Worm (Caenorhabditis elegans): Measurements from ENCODE around the gene F10G7.12.
"Not testable (repeated sequence)": the region's sequence is repeated elsewhere in the genome, so short reads cannot be mapped to it uniquely, and the experiment has no call there.

The F10G7.12 gene

ce11 chrII:4701482-4702119, 12.0 kb downstream of the F10G7.12 start, which contains the start of gene unc-85 (continued):
- TF ChIP-seq F23B12.7 (tag; optimal IDR thresholded peaks at IDR 0.05; ENCODE audit: insufficient read depth) (peak; percentile 45), egrh-3 (GFP tag; IDR thresholded peaks at IDR 0.05) (peak; percentile 85), cebp-1 (GFP tag; IDR thresholded peaks at IDR 0.05) (peak; percentile 78), cebp-1 (tag; optimal IDR thresholded peaks at IDR 0.05) (peak; percentile 79), snpc-1.3 (tag; optimal IDR thresholded peaks at IDR 0.05; ENCODE audit: insufficient read depth) (peak; percentile 36), unc-130 (GFP tag; optimal IDR thresholded peaks at IDR 0.05) (peak; percentile 56), attf-5 (GFP tag; optimal IDR thresholded peaks at IDR 0.05) (peak; percentile 90), athp-1 (tag; optimal IDR thresholded peaks at IDR 0.05) (peak; percentile 46), Y95B8A.8 (GFP tag; IDR thresholded peaks at IDR 0.05) (peak; percentile 99), F49E8.2 (tag; optimal IDR thresholded peaks at IDR 0.05; ENCODE audit: insufficient read depth) (peak; percentile 87), bed-2 (GFP tag; IDR thresholded peaks at IDR 0.05) (peak; percentile 94), zfh-2 (GFP tag; conservative IDR thresholded peaks at IDR 0.05) (peak; percentile 78), ceh-100 (GFP tag; IDR thresholded peaks at IDR 0.05) (peak; percentile 97), madf-8 (GFP tag; conservative IDR thresholded peaks at IDR 0.05) (peak; percentile 97), egl-44 (GFP tag; IDR thresholded peaks at IDR 0.05) (peak; percentile 85), let-607 (tag; optimal IDR thresholded peaks at IDR 0.05) (peak in 1 of 2 experiments; percentile 74), madf-6 (GFP tag; IDR thresholded peaks at IDR 0.05) (peak; percentile 99), Y53F4B.3 (GFP tag; IDR thresholded peaks at IDR 0.05) (peak; percentile 87), rpc-1 (optimal IDR thresholded peaks at IDR 0.05) (peak; percentile 35), B0019.2 (GFP tag; conservative IDR thresholded peaks at IDR 0.05) (peak; percentile 98), ztf-25 (GFP tag; IDR thresholded peaks at IDR 0.05) (peak; percentile 93), Y67H2A.10 (GFP tag; conservative IDR thresholded peaks at IDR 0.05) (peak; percentile 91), let-526 (GFP tag; IDR thresholded peaks at IDR 0.05) (peak; percentile 82), egl-18 (GFP tag; IDR thresholded peaks at IDR 0.05) (0 out of 2 replicates have a peak, but pooled peaks have one; percentile 52), ztf-18 (tag; optimal IDR thresholded peaks at IDR 0.05) (peak; percentile 66), snpc-4 (tag; optimal IDR thresholded peaks at IDR 0.05) (peak; percentile 20 to 66 (median 58)), ztf-26 (tag; optimal IDR thresholded peaks at IDR 0.05) (peak; percentile 60), attf-6 (GFP tag; IDR thresholded peaks at IDR 0.05) (peak; percentile 77)
- TF ChIP-seq rpc-1 (tag; optimal IDR thresholded peaks at IDR 0.05); snpc-4 (GFP tag; optimal IDR thresholded peaks at IDR 0.05): not testable (repeated sequence)

ce11 chrII:4703011-4703410, 13.4 kb downstream of the F10G7.12 start:
- TF ChIP-seq let-607 (tag; optimal IDR thresholded peaks at IDR 0.05) (no peak), B0035.1 (tag; optimal IDR thresholded peaks at IDR 0.05) (no peak), dpff-1 (tag; optimal IDR thresholded peaks at IDR 0.05) (no peak), lin-54 (GFP tag; optimal IDR thresholded peaks at IDR 0.05) (peak; percentile 58), nhr-27 (tag; optimal IDR thresholded peaks at IDR 0.05) (no peak), K11D2.4 (GFP tag; IDR thresholded peaks at IDR 0.05) (no peak), T07F8.4 (tag; optimal IDR thresholded peaks at IDR 0.05) (no peak), madf-3 (GFP tag; IDR thresholded peaks at IDR 0.05) (peak; percentile 76), rcor-1 (GFP tag; IDR thresholded peaks at IDR 0.05) (peak; percentile 77), zfh-2 (GFP tag; conservative IDR thresholded peaks at IDR 0.05) (no peak), mxl-1 (tag; optimal IDR thresholded peaks at IDR 0.05) (no peak), cebp-2 (GFP tag; IDR thresholded peaks at IDR 0.05) (no peak), dpl-1 (GFP tag; optimal IDR thresholded peaks at IDR 0.05) (no peak), sea-2 (GFP tag; IDR thresholded peaks at IDR 0.05) (no peak), ztf-26 (tag; optimal IDR thresholded peaks at IDR 0.05) (no peak), aptf-2 (GFP tag; conservative IDR thresholded peaks at IDR 0.05) (no peak), mcd-1 (GFP tag; IDR thresholded peaks at IDR 0.05) (no peak), C17E4.6 (GFP tag; IDR thresholded peaks at IDR 0.05) (peak; percentile 51; the same call in 1 of the 2 replicates), ceh-40 (GFP tag; IDR thresholded peaks at IDR 0.05) (no peak), ztf-25 (GFP tag; IDR thresholded peaks at IDR 0.05) (no peak), hsf-1 (GFP tag; IDR thresholded peaks at IDR 0.05) (peak; percentile 80), ets-4 (GFP tag; optimal IDR thresholded peaks at IDR 0.05) (no peak), snpc-4 (GFP tag; optimal IDR thresholded peaks at IDR 0.05) (no peak), snpc-4 (tag; optimal IDR thresholded peaks at IDR 0.05) (no peak)
